Worm (Caenorhabditis elegans) whole organism, L3 larva: Measurements from ENCODE around the gene sre-43.

Source experiments
- ama-1 ChIP-seq: fragments of 150-350 bp; optimal IDR thresholded peaks from 2 replicates; lab custom pipeline; 2018
- lin-15B ChIP-seq: fragments of 150-350 bp; optimal IDR thresholded peaks from 2 replicates; lab custom pipeline; 2014; ENCODE audit warnings: missing biosample characterization, missing genetic modification characterization
- mdl-1 ChIP-seq: fragments of 150-350 bp; optimal IDR thresholded peaks from 2 replicates; lab custom pipeline; 2014; ENCODE audit warnings: missing biosample characterization, missing genetic modification characterization
- nfya-1 ChIP-seq: sonication (generic microtip); optimal IDR thresholded peaks from 2 replicates; lab custom pipeline; 2017; ENCODE audit warnings: missing genetic modification characterization, mild to moderate bottlenecking, missing compliant biosample characterization, antibody characterized with exemption, moderate library complexity; ENCODE audit not compliant: insufficient read depth
- nhr-12 ChIP-seq: fragments of 150-350 bp; optimal IDR thresholded peaks from 2 replicates; lab custom pipeline; 2014; ENCODE audit warnings: missing biosample characterization, missing genetic modification characterization
- nhr-77 ChIP-seq: fragments of 150-350 bp; optimal IDR thresholded peaks from 2 replicates; lab custom pipeline; 2014; ENCODE audit warnings: missing biosample characterization, missing genetic modification characterization

ce11 chrII:13977701-13978100, 8.8 kb upstream of the sre-43 start:
- TF ChIP-seq nfya-1 (tag; lab: Kevin White, UChicago) (no peak), nhr-77 (tag; lab: Kevin White, UChicago) (no peak), mdl-1 (tag; lab: Kevin White, UChicago) (no peak), nhr-12 (tag; lab: Kevin White, UChicago) (no peak), lin-15B (no peak), ama-1 (lab: Kevin White, UChicago) (no peak)
